Worm (Caenorhabditis elegans) whole organism, dauer: ENCODE measurements around the gene cec-4.

Experiments
- unc-62 ChIP-seq: sonication (generic microtip); optimal IDR thresholded peaks from 2 replicates; lab custom pipeline; 2017; ENCODE audit warnings: missing biosample characterization, missing genetic modification reagents, missing genetic modification characterization

Gene cec-4

DNA sequence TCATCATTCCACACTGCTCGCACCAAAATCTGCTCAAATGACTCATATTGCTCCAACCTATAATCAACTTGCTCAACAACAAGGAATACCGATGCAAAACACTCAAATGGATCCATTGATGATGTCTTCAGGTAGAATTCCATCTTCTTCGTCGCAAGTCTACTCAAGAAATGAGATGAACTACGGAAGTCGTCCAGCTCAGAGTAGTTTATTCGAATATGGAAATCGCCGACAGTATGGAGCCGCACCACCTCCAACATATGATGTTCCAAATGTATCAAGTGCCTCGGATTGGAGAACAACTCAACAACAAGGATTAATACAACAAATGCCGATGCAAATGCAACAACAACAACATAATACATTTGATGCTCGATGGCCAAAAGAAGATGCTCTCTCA, 47.6 kb downstream of the cec-4 start:
- no peak for TF ChIP-seq unc-62 (GFP tag; lab: Kevin White, UChicago)

DNA sequence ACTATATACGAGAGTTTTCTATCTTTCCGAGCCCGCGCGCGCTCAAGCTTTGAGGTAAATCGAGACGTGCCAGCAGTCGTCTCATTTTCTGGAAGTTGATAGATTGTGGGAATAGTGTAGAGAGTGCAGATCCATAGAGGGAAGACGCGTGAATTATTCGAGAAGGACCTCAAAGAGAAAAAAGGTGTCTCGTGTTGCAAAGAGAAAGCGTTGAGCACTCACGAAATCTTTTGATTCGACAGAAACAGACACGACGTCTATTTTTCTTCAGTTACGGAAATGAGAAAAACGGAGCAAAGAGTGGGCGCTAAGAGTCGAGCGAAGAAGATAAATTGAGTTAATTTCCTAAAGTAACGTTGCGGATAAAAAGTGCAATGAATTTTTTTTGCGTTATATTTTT, 48.4 kb downstream of the cec-4 start:
- no peak for TF ChIP-seq unc-62 (GFP tag; lab: Kevin White, UChicago)
